Fruit fly (Drosophila melanogaster): ENCODE results near the gene RpL27.

- TF ChIP-seq h (optimal IDR thresholded peaks at IDR 0.05) (no peak), btn (GFP tag; optimal IDR thresholded peaks at IDR 0.05) (no peak), CG2129 (GFP tag; IDR thresholded peaks at IDR 0.05; ENCODE audit: partially characterized antibody) (no peak), CG7839 (tag; optimal IDR thresholded peaks at IDR 0.05) (no peak), ab (GFP tag; optimal IDR thresholded peaks at IDR 0.05) (no peak), maf-S (GFP tag; optimal IDR thresholded peaks at IDR 0.05) (no peak), Gug (GFP tag; IDR thresholded peaks at IDR 0.05) (no peak), gsb-n (tag; optimal IDR thresholded peaks at IDR 0.05) (no peak), Lim3 (GFP tag; IDR thresholded peaks at IDR 0.05) (no peak)
Observed at dm6 chr3R:25638381-25638780, 46.5 kb downstream of the RpL27 start.

Data from whole organism, embryonic.